Worm (Caenorhabditis elegans) whole organism, young adult: ENCODE measurements around the gene skr-21.

Source experiments
- C17E4.6 ChIP-seq: fragments of 200-800 bp; sonication (Bioruptor generic); IDR thresholded peaks from 2 replicates; pipeline ENCODE4 v1.3.6; 2022; ENCODE audit warnings: missing genetic modification reagents, missing genetic modification characterization, missing compliant biosample characterization
- F10E7.11 ChIP-seq: sonication (generic microtip); optimal IDR thresholded peaks from 2 replicates; lab custom pipeline; 2017; ENCODE audit warnings: mild to moderate bottlenecking, missing genetic modification characterization, moderate library complexity, missing compliant biosample characterization
- F52B5.7 ChIP-seq: sonication (generic microtip); optimal IDR thresholded peaks from 2 replicates; lab custom pipeline; 2016; ENCODE audit warnings: mild to moderate bottlenecking, missing genetic modification characterization, missing compliant biosample characterization
- F55B11.4 ChIP-seq: sonication (generic microtip); optimal IDR thresholded peaks from 2 replicates; lab custom pipeline; 2016; ENCODE audit warnings: missing compliant biosample characterization, missing genetic modification characterization, borderline replicate concordance; ENCODE audit not compliant: insufficient read depth
- F57C9.4 ChIP-seq: sonication (generic microtip); optimal IDR thresholded peaks from 2 replicates; lab custom pipeline; 2017; ENCODE audit warnings: mild to moderate bottlenecking, missing genetic modification characterization, missing compliant biosample characterization
- K12H6.12 ChIP-seq: fragments of 200-800 bp; sonication (Bioruptor generic); optimal IDR thresholded peaks from 2 replicates; lab custom pipeline; 2018; ENCODE audit warnings: mild to moderate bottlenecking, missing genetic modification characterization, missing compliant biosample characterization
- Y53F4B.3 ChIP-seq: fragments of 200-800 bp; sonication (Bioruptor generic); IDR thresholded peaks from 2 replicates; pipeline ENCODE4 v1.3.6; 2022; ENCODE audit warnings: missing genetic modification reagents, missing genetic modification characterization, missing compliant biosample characterization
- Y67H2A.10 ChIP-seq: fragments of 200-800 bp; sonication (Bioruptor generic); conservative IDR thresholded peaks from 2 replicates; pipeline ENCODE4 v1.3.6; 2022; ENCODE audit warnings: missing genetic modification reagents, missing genetic modification characterization, missing compliant biosample characterization
- Y79H2A.3 ChIP-seq: fragments of 200-800 bp; sonication (Bioruptor generic); conservative IDR thresholded peaks from 2 replicates; pipeline ENCODE4 v1.3.6; 2022; ENCODE audit warnings: missing genetic modification reagents, missing genetic modification characterization, missing compliant biosample characterization
- Y95B8A.8 ChIP-seq: fragments of 200-800 bp; sonication (Bioruptor generic); IDR thresholded peaks from 2 replicates; pipeline ENCODE4 v1.3.6; 2022; ENCODE audit warnings: missing genetic modification reagents, missing genetic modification characterization, missing compliant biosample characterization
- ZK185.1 ChIP-seq: sonication (generic microtip); optimal IDR thresholded peaks from 2 replicates; lab custom pipeline; 2016; ENCODE audit warnings: mild to moderate bottlenecking, missing genetic modification characterization, missing compliant biosample characterization; ENCODE audit not compliant: poor library complexity, severe bottlenecking
- athp-1 ChIP-seq: sonication (generic microtip); optimal IDR thresholded peaks from 2 replicates; lab custom pipeline; 2017; ENCODE audit warnings: mild to moderate bottlenecking, missing genetic modification characterization, missing compliant biosample characterization
- attf-3 ChIP-seq: fragments of 200-800 bp; sonication (Bioruptor generic); conservative IDR thresholded peaks from 2 replicates; pipeline ENCODE4 v1.3.6; 2022; ENCODE audit warnings: missing genetic modification reagents, missing genetic modification characterization, missing compliant biosample characterization
- attf-5 ChIP-seq: fragments of 200-800 bp; sonication (Bioruptor generic); optimal IDR thresholded peaks from 2 replicates; lab custom pipeline; 2018; ENCODE audit warnings: mild to moderate bottlenecking, missing genetic modification characterization, missing compliant biosample characterization
- attf-6 ChIP-seq: fragments of 200-800 bp; sonication (Bioruptor generic); IDR thresholded peaks from 2 replicates; pipeline ENCODE4 v1.3.6; 2022; ENCODE audit warnings: missing genetic modification reagents, missing genetic modification characterization, missing compliant biosample characterization
- ccch-3 ChIP-seq: fragments of 200-800 bp; sonication (Bioruptor generic); optimal IDR thresholded peaks from 2 replicates; lab custom pipeline; 2018; ENCODE audit warnings: mild to moderate bottlenecking, missing genetic modification characterization, missing compliant biosample characterization
- cebp-2 ChIP-seq: fragments of 200-800 bp; sonication (Bioruptor generic); IDR thresholded peaks from 2 replicates; pipeline ENCODE4 v1.3.6; 2022; ENCODE audit warnings: missing genetic modification characterization, missing compliant biosample characterization
- ceh-27 ChIP-seq: fragments of 200-800 bp; sonication (Bioruptor generic); optimal IDR thresholded peaks from 2 replicates; lab custom pipeline; 2018; ENCODE audit warnings: mild to moderate bottlenecking, missing genetic modification characterization, moderate library complexity, missing compliant biosample characterization
- ceh-58 ChIP-seq: fragments of 200-800 bp; sonication (Bioruptor generic); IDR thresholded peaks from 2 replicates; pipeline ENCODE4 v1.3.6; 2022; ENCODE audit warnings: missing genetic modification characterization, missing compliant biosample characterization
- ceh-79 ChIP-seq: sonication (generic microtip); optimal IDR thresholded peaks from 2 replicates; lab custom pipeline; 2017; ENCODE audit warnings: mild to moderate bottlenecking, missing genetic modification characterization, missing compliant biosample characterization
- ceh-91 ChIP-seq: fragments of 200-800 bp; sonication (Bioruptor generic); IDR thresholded peaks from 2 replicates; pipeline ENCODE4 v1.3.6; 2022; ENCODE audit warnings: missing genetic modification reagents, missing genetic modification characterization, missing compliant biosample characterization
- die-1 ChIP-seq: sonication (generic microtip); optimal IDR thresholded peaks from 2 replicates; lab custom pipeline; 2016; ENCODE audit warnings: missing genotype, mild to moderate bottlenecking, missing genetic modification characterization, missing compliant biosample characterization
- dox-1 ChIP-seq: fragments of 200-800 bp; sonication (Bioruptor generic); IDR thresholded peaks from 2 replicates; pipeline ENCODE4 v1.3.6; 2022; ENCODE audit warnings: missing genetic modification reagents, missing genetic modification characterization, missing compliant biosample characterization
- dpff-1 ChIP-seq: sonication (generic microtip); optimal IDR thresholded peaks from 2 replicates; lab custom pipeline; 2017; ENCODE audit warnings: mild to moderate bottlenecking, missing genetic modification characterization, missing compliant biosample characterization
- dpl-1 ChIP-seq: fragments of 150-350 bp; optimal IDR thresholded peaks from 2 replicates; lab custom pipeline; 2014; ENCODE audit warnings: missing biosample characterization, missing genetic modification reagents, missing genetic modification characterization
- efl-1 ChIP-seq: fragments of 150-350 bp; optimal IDR thresholded peaks from 2 replicates; lab custom pipeline; 2014; ENCODE audit warnings: missing biosample characterization, missing genetic modification reagents, missing genetic modification characterization
- egrh-3 ChIP-seq: fragments of 200-800 bp; sonication (Bioruptor generic); IDR thresholded peaks from 2 replicates; pipeline ENCODE4 v1.3.6; 2022; ENCODE audit warnings: missing genetic modification reagents, missing genetic modification characterization, missing compliant biosample characterization
- ekl-4 ChIP-seq: fragments of 200-800 bp; sonication (Bioruptor generic); IDR thresholded peaks from 2 replicates; pipeline ENCODE4 v1.3.6; 2022; ENCODE audit warnings: missing genetic modification reagents, missing genetic modification characterization, missing compliant biosample characterization
- hlh-26 ChIP-seq: fragments of 200-800 bp; sonication (Bioruptor generic); conservative IDR thresholded peaks from 2 replicates; pipeline ENCODE4 v1.3.6; 2022; ENCODE audit warnings: missing genetic modification reagents, missing genetic modification characterization, missing compliant biosample characterization
- hmg-20 ChIP-seq: fragments of 200-800 bp; sonication (Bioruptor generic); IDR thresholded peaks from 2 replicates; pipeline ENCODE4 v1.3.6; 2022; ENCODE audit warnings: missing genetic modification reagents, missing genetic modification characterization, missing compliant biosample characterization
- hrde-1 ChIP-seq: sonication (generic microtip); optimal IDR thresholded peaks from 2 replicates; lab custom pipeline; 2016; ENCODE audit warnings: missing genetic modification characterization, mild to moderate bottlenecking, missing compliant biosample characterization, moderate library complexity, missing genotype, missing genetic modification reagents, borderline replicate concordance
- lin-26 ChIP-seq: fragments of 200-800 bp; sonication (Bioruptor generic); IDR thresholded peaks from 2 replicates; pipeline ENCODE4 v1.3.6; 2022; ENCODE audit warnings: missing genetic modification reagents, missing genetic modification characterization, missing compliant biosample characterization
- lin-40 ChIP-seq: sonication (generic microtip); optimal IDR thresholded peaks from 2 replicates; lab custom pipeline; 2016; ENCODE audit warnings: missing genetic modification characterization, mild to moderate bottlenecking, missing compliant biosample characterization, missing genotype, missing genetic modification reagents
- lin-54 ChIP-seq: fragments of 200-800 bp; sonication (Bioruptor generic); optimal IDR thresholded peaks from 2 replicates; lab custom pipeline; 2018; ENCODE audit warnings: mild to moderate bottlenecking, missing genetic modification characterization, missing compliant biosample characterization
- lsl-1 ChIP-seq: fragments of 200-800 bp; sonication (Bioruptor generic); optimal IDR thresholded peaks from 2 replicates; lab custom pipeline; 2018; ENCODE audit warnings: mild to moderate bottlenecking, missing genetic modification characterization, moderate library complexity, missing compliant biosample characterization
- lsy-27 ChIP-seq: sonication (generic microtip); optimal IDR thresholded peaks from 2 replicates; lab custom pipeline; 2017; ENCODE audit warnings: missing genetic modification characterization, mild to moderate bottlenecking, missing compliant biosample characterization, antibody characterized with exemption, missing genotype, borderline replicate concordance; ENCODE audit not compliant: insufficient read depth
- madf-6 ChIP-seq: fragments of 200-800 bp; sonication (Bioruptor generic); IDR thresholded peaks from 2 replicates; pipeline ENCODE4 v1.3.6; 2022; ENCODE audit warnings: missing genetic modification reagents, missing genetic modification characterization, missing compliant biosample characterization
- madf-8 ChIP-seq: fragments of 200-800 bp; sonication (Bioruptor generic); conservative IDR thresholded peaks from 2 replicates; pipeline ENCODE4 v1.3.6; 2022; ENCODE audit warnings: missing genetic modification reagents, missing genetic modification characterization, missing compliant biosample characterization
- mes-4 ChIP-seq: sonication (generic microtip); optimal IDR thresholded peaks from 2 replicates; lab custom pipeline; 2016; ENCODE audit warnings: missing genotype, missing genetic modification characterization, missing compliant biosample characterization
- nhr-120 ChIP-seq: fragments of 200-800 bp; sonication (Bioruptor generic); IDR thresholded peaks from 2 replicates; pipeline ENCODE4 v1.3.6; 2022; ENCODE audit warnings: missing genetic modification characterization, missing compliant biosample characterization
- nhr-90 ChIP-seq: sonication (generic microtip); optimal IDR thresholded peaks from 2 replicates; lab custom pipeline; 2016; ENCODE audit warnings: missing genotype, mild to moderate bottlenecking, missing genetic modification characterization, missing compliant biosample characterization
- pbrm-1 ChIP-seq: fragments of 200-800 bp; sonication (Bioruptor generic); IDR thresholded peaks from 2 replicates; pipeline ENCODE4 v1.3.6; 2022; ENCODE audit warnings: missing genetic modification reagents, missing genetic modification characterization, missing compliant biosample characterization
- repo-1 ChIP-seq: sonication (generic microtip); optimal IDR thresholded peaks from 2 replicates; lab custom pipeline; 2017; ENCODE audit warnings: mild to moderate bottlenecking, missing genetic modification characterization, missing compliant biosample characterization
- sdz-38 ChIP-seq: sonication (generic microtip); optimal IDR thresholded peaks from 2 replicates; lab custom pipeline; 2016; ENCODE audit warnings: missing genotype, missing genetic modification characterization, missing compliant biosample characterization
- snpc-3.4 ChIP-seq: sonication (generic microtip); optimal IDR thresholded peaks from 2 replicates; lab custom pipeline; 2017; ENCODE audit warnings: missing genetic modification characterization, mild to moderate bottlenecking, missing compliant biosample characterization, antibody characterized with exemption, moderate library complexity, missing genotype, missing genetic modification reagents
- snpc-4 ChIP-seq, 5 experiments: fragments of 150-350 bp in 1 of 5; sonication (generic microtip) in 4 of 5; optimal IDR thresholded peaks; 2 replicates each; lab custom pipeline; 2014 to 2018; ENCODE audit warnings: missing genetic modification characterization in 5 of 5, missing biosample characterization in 3 of 5, antibody characterized with exemption in 2 of 5, mild to moderate bottlenecking in 2 of 5, missing compliant biosample characterization in 2 of 5, missing genotype in 2 of 5, moderate library complexity in 2 of 5, missing genetic modification reagents in 1 of 5
- tbp1 ChIP-seq: fragments of 200-800 bp; sonication (Bioruptor generic); optimal IDR thresholded peaks from 2 replicates; lab custom pipeline; 2018; ENCODE audit warnings: mild to moderate bottlenecking, missing genetic modification characterization, missing compliant biosample characterization
- ztf-28 ChIP-seq: fragments of 200-800 bp; sonication (Bioruptor generic); IDR thresholded peaks from 2 replicates; pipeline ENCODE4 v1.3.6; 2022; ENCODE audit warnings: missing genetic modification reagents, missing genetic modification characterization, missing compliant biosample characterization

Gene skr-21

DNA sequence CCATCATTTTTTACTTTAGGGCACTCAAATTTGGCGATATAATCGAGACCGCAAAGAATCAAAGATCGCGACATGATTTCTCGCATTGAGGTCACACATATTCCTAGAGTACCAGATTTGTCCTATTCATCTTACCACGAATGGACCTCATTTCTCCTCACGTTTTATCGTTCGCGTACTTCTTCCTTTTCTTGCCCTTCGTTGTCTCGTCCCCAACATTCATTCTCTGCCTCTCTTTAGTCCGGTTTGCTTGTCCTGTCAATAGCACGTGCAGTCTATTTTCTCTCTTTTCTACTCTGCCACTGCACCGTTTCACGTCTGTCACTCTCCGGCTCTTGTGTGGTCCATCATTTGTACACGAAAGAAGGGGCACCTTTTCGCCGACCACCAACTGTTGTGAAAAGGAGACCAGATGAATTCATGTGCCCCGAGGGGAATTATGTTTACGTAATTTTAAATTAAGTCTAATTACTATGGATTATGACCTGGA is 24.9 kb upstream of the skr-21 start (continued):
- TF ChIP-seq Y79H2A.3, result no peak
- no peak for TF ChIP-seq ekl-4 (GFP tag; lab: Robert Waterston, UW)
- TF ChIP-seq die-1 (tag; lab: Kevin White, UChicago), result no peak
- no peak for TF ChIP-seq ztf-28 (GFP tag; lab: Robert Waterston, UW)
- TF ChIP-seq athp-1 (tag; lab: Kevin White, UChicago), result no peak
- TF ChIP-seq attf-3 (GFP tag; lab: Robert Waterston, UW), result no peak
- peak; percentile 61 for TF ChIP-seq K12H6.12 (tag; lab: Kevin White, UChicago)
- peak; percentile 48 for TF ChIP-seq lin-40 (tag; lab: Kevin White, UChicago)
- TF ChIP-seq Y53F4B.3 (GFP tag; lab: Robert Waterston, UW), result no peak
- peak; percentile 74 for TF ChIP-seq ceh-27 (GFP tag; lab: Kevin White, UChicago)
- no peak for TF ChIP-seq Y95B8A.8 (GFP tag; lab: Robert Waterston, UW)
- no peak for TF ChIP-seq mes-4 (tag; lab: Kevin White, UChicago)
- TF ChIP-seq hmg-20 (GFP tag; lab: Robert Waterston, UW), result no peak
- TF ChIP-seq efl-1 (GFP tag; lab: Kevin White, UChicago), result no peak
- TF ChIP-seq ccch-3 (GFP tag; lab: Kevin White, UChicago), result no peak
- TF ChIP-seq Y67H2A.10, result no peak
- no peak for TF ChIP-seq dpl-1
- no peak for TF ChIP-seq C17E4.6 (GFP tag; lab: Robert Waterston, UW)
- no peak for TF ChIP-seq attf-5 (GFP tag; lab: Kevin White, UChicago)
- TF ChIP-seq egrh-3, result no peak
- no peak for TF ChIP-seq lin-26
- no peak for TF ChIP-seq snpc-4 (GFP tag; optimal IDR thresholded peaks at IDR 0.05; lab: Kevin White, UChicago)
- TF ChIP-seq snpc-4 (tag; optimal IDR thresholded peaks at IDR 0.05; lab: Kevin White, UChicago), result no peak
- no peak for TF ChIP-seq ceh-58
- TF ChIP-seq F10E7.11 (tag; lab: Kevin White, UChicago), result no peak
- TF ChIP-seq attf-6 (GFP tag; lab: Robert Waterston, UW), result no peak
- TF ChIP-seq madf-6 (GFP tag; lab: Robert Waterston, UW), result no peak
- no peak for TF ChIP-seq ceh-79 (tag; lab: Kevin White, UChicago)
- TF ChIP-seq nhr-120 (GFP tag; lab: Robert Waterston, UW), result no peak
- no peak for TF ChIP-seq hrde-1 (tag; lab: Kevin White, UChicago)
- no peak for TF ChIP-seq lsy-27 (tag; lab: Kevin White, UChicago)
- TF ChIP-seq F52B5.7 (tag; lab: Kevin White, UChicago), result no peak
- no peak for TF ChIP-seq nhr-90
- no peak for TF ChIP-seq dox-1 (GFP tag; lab: Robert Waterston, UW)
- TF ChIP-seq F55B11.4 (tag; lab: Kevin White, UChicago), result no peak
- no peak for TF ChIP-seq sdz-38 (tag; lab: Kevin White, UChicago)
- TF ChIP-seq repo-1 (tag; lab: Kevin White, UChicago), result no peak
- no peak for TF ChIP-seq F57C9.4 (tag; lab: Kevin White, UChicago)
- TF ChIP-seq pbrm-1, result no peak
- TF ChIP-seq, all 124 proteins: peak for 8

DNA sequence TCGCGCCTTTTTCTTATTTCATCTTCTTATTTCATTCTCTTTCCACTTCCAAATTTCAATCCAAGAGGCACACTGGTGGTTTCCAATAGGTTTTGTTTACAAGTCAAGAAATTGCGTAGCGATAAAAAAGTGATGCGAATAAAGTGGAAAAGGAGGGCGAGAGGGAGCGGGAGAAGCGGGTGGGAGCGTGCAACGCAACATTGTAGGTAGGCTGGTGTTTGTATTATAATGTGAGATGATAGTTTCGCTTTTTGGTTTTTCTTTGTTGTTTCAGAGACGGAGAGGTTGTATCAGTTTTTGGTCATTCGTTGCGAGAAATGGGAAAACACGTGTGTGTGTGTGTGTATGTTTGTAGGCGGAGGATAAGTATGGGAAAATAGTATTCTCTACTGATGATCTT is 23.7 kb upstream of the skr-21 start:
- TF ChIP-seq egrh-3, result no peak
- TF ChIP-seq attf-5 (GFP tag; lab: Kevin White, UChicago), result no peak
- no peak for TF ChIP-seq hlh-26 (GFP tag; lab: Robert Waterston, UW)
- TF ChIP-seq cebp-2, result no peak
- no peak for TF ChIP-seq ceh-91
- TF ChIP-seq repo-1 (tag; lab: Kevin White, UChicago), result peak; percentile 16
- TF ChIP-seq dpff-1 (tag; lab: Kevin White, UChicago), result no peak
- TF ChIP-seq ZK185.1 (tag; lab: Kevin White, UChicago), result peak; percentile 30
- TF ChIP-seq lin-26, result no peak
- no peak for TF ChIP-seq hrde-1 (tag; lab: Kevin White, UChicago)
- no peak for TF ChIP-seq madf-8 (GFP tag; lab: Robert Waterston, UW)
- TF ChIP-seq snpc-3.4, result peak; percentile 12
- no peak for TF ChIP-seq lsl-1 (GFP tag; lab: Kevin White, UChicago)
- peak; percentile 12 for TF ChIP-seq tbp1
- TF ChIP-seq lin-54 (GFP tag; lab: Kevin White, UChicago), result no peak
